Worm (Caenorhabditis elegans) whole organism, L4 larva: Measurements from ENCODE around the gene F31E3.2.

Experiments
- D1046.2 ChIP-seq: fragments of 200-800 bp; sonication (Bioruptor generic); IDR thresholded peaks from 2 replicates; pipeline ENCODE4 v1.3.6; 2022; ENCODE audit warnings: missing genetic modification characterization, missing compliant biosample characterization
- F49E8.2 ChIP-seq: sonication (generic microtip); optimal IDR thresholded peaks from 2 replicates; lab custom pipeline; 2016; ENCODE audit warnings: missing compliant biosample characterization, mild to moderate bottlenecking, missing genetic modification characterization, borderline replicate concordance
- T26A8.4 ChIP-seq: fragments of 200-800 bp; sonication (Bioruptor generic); IDR thresholded peaks from 2 replicates; pipeline ENCODE4 v1.3.6; 2022; ENCODE audit warnings: missing genetic modification characterization, missing compliant biosample characterization
- Y48G9A.11 ChIP-seq: fragments of 200-800 bp; sonication (Bioruptor generic); IDR thresholded peaks from 2 replicates; pipeline ENCODE4 v1.3.6; 2022; ENCODE audit warnings: missing genetic modification reagents, missing genetic modification characterization, missing compliant biosample characterization
- Y5F2A.4 ChIP-seq: fragments of 200-800 bp; sonication (Bioruptor generic); optimal IDR thresholded peaks from 2 replicates; lab custom pipeline; 2018; ENCODE audit warnings: mild to moderate bottlenecking, missing genetic modification characterization, missing compliant biosample characterization
- Y75B8A.6 ChIP-seq: fragments of 200-800 bp; sonication (Bioruptor generic); IDR thresholded peaks from 2 replicates; pipeline ENCODE4 v1.3.6; 2022; ENCODE audit warnings: missing genetic modification reagents, missing genetic modification characterization, missing compliant biosample characterization
- aha-1 ChIP-seq: fragments of 150-350 bp; peaks from one replicate; lab custom pipeline; 2014; ENCODE audit warnings: missing biosample characterization, missing genetic modification characterization
- ama-1 ChIP-seq: fragments of 150-350 bp; optimal IDR thresholded peaks from 2 replicates; lab custom pipeline; 2014; ENCODE audit warnings: inconsistent platforms, mixed read lengths
- arid-1 ChIP-seq: fragments of 200-800 bp; sonication (Bioruptor generic); conservative IDR thresholded peaks from 2 replicates; pipeline ENCODE4 v1.3.6; 2022; ENCODE audit warnings: missing genetic modification reagents, missing genetic modification characterization, missing compliant biosample characterization
- ceh-32 ChIP-seq: sonication (generic microtip); optimal IDR thresholded peaks from 2 replicates; lab custom pipeline; 2016; ENCODE audit warnings: mild to moderate bottlenecking, missing genetic modification characterization, missing compliant biosample characterization; ENCODE audit not compliant: poor library complexity
- dpl-1 ChIP-seq: fragments of 150-350 bp; optimal IDR thresholded peaks from 2 replicates; lab custom pipeline; 2014; ENCODE audit warnings: missing biosample characterization, missing genetic modification reagents, missing genetic modification characterization
- egl-27 ChIP-seq: sonication (generic microtip); optimal IDR thresholded peaks from 3 replicates; lab custom pipeline; 2017; ENCODE audit warnings: missing biosample characterization, missing genetic modification reagents, missing genetic modification characterization
- egl-43 ChIP-seq: fragments of 200-800 bp; sonication (Bioruptor generic); IDR thresholded peaks from 2 replicates; pipeline ENCODE4 v1.3.6; 2022; ENCODE audit warnings: missing genetic modification reagents, missing genetic modification characterization, missing compliant biosample characterization
- hif-1 ChIP-seq, 2 experiments: sonication (generic microtip); optimal IDR thresholded peaks; 2 replicates each; lab custom pipeline; 2016 to 2017; ENCODE audit warnings: missing compliant biosample characterization in 2 of 2, missing genetic modification characterization in 2 of 2, missing genetic modification reagents in 2 of 2, missing genotype in 2 of 2, mild to moderate bottlenecking in 1 of 2
- hlh-30 ChIP-seq: sonication (generic microtip); optimal IDR thresholded peaks from 2 replicates; lab custom pipeline; 2017; ENCODE audit warnings: antibody characterized with exemption, mild to moderate bottlenecking, missing genetic modification characterization, missing compliant biosample characterization; ENCODE audit not compliant: insufficient read depth
- lin-13 ChIP-seq: fragments of 150-350 bp; optimal IDR thresholded peaks from 2 replicates; lab custom pipeline; 2014; ENCODE audit warnings: missing biosample characterization, missing genetic modification reagents, missing genetic modification characterization
- lin-15B ChIP-seq: fragments of 150-350 bp; sonication (generic microtip); optimal IDR thresholded peaks from 3 replicates; lab custom pipeline; 2014; ENCODE audit warnings: missing biosample characterization, missing genetic modification characterization
- lin-38 ChIP-seq: fragments of 200-800 bp; sonication (Bioruptor generic); IDR thresholded peaks from 2 replicates; pipeline ENCODE4 v1.3.6; 2022; ENCODE audit warnings: missing genetic modification reagents, missing genetic modification characterization, missing compliant biosample characterization
- lsy-2 ChIP-seq, 2 experiments: fragments of 150-350 bp in 1 of 2; sonication (generic microtip) in 1 of 2; optimal IDR thresholded peaks; 2 replicates each; lab custom pipeline; 2014 to 2017; ENCODE audit warnings: missing biosample characterization in 2 of 2, missing genetic modification characterization in 2 of 2
- mdt-29 ChIP-seq: fragments of 200-800 bp; sonication (Bioruptor generic); IDR thresholded peaks from 2 replicates; pipeline ENCODE4 v1.3.6; 2022; ENCODE audit warnings: missing genetic modification reagents, missing genetic modification characterization, missing compliant biosample characterization
- mep-1 ChIP-seq: fragments of 150-350 bp; sonication (generic microtip); optimal IDR thresholded peaks from 3 replicates; lab custom pipeline; 2014; ENCODE audit warnings: missing biosample characterization, missing genetic modification characterization
- mxl-3 ChIP-seq: fragments of 200-800 bp; sonication (Bioruptor generic); optimal IDR thresholded peaks from 2 replicates; lab custom pipeline; 2018; ENCODE audit warnings: mild to moderate bottlenecking, missing genetic modification characterization, missing compliant biosample characterization
- nhr-102 ChIP-seq: sonication (generic microtip); optimal IDR thresholded peaks from 2 replicates; lab custom pipeline; 2016; ENCODE audit warnings: mild to moderate bottlenecking, missing genetic modification characterization, moderate library complexity, missing compliant biosample characterization
- nhr-111 ChIP-seq: fragments of 200-800 bp; sonication (Bioruptor generic); optimal IDR thresholded peaks from 2 replicates; lab custom pipeline; 2018; ENCODE audit warnings: mild to moderate bottlenecking, missing genetic modification characterization, missing compliant biosample characterization
- nhr-237 ChIP-seq: sonication (generic microtip); optimal IDR thresholded peaks from 2 replicates; lab custom pipeline; 2017; ENCODE audit warnings: missing biosample characterization, missing genetic modification characterization
- nhr-28 ChIP-seq: fragments of 150-350 bp; optimal IDR thresholded peaks from 2 replicates; lab custom pipeline; 2014; ENCODE audit warnings: missing biosample characterization, missing genetic modification characterization
- nhr-48 ChIP-seq: sonication (generic microtip); optimal IDR thresholded peaks from 2 replicates; lab custom pipeline; 2016; ENCODE audit warnings: mild to moderate bottlenecking, missing genetic modification characterization, missing compliant biosample characterization
- nhr-76 ChIP-seq: fragments of 150-350 bp; optimal IDR thresholded peaks from 2 replicates; lab custom pipeline; 2014; ENCODE audit warnings: missing biosample characterization, missing genetic modification characterization
- pha-4 ChIP-seq, 2 experiments: fragments of 150-350 bp in 1 of 2; fragments of 200-800 bp in 1 of 2; sonication (Bioruptor generic) in 1 of 2; IDR thresholded peaks in 1 of 2; optimal IDR thresholded peaks in 1 of 2; 2 replicates each; pipeline versions ENCODE4 v1.3.6 to Lab custom; 2014 to 2022; ENCODE audit warnings: missing genetic modification characterization in 2 of 2, missing genetic modification reagents in 2 of 2, missing biosample characterization in 1 of 2, missing compliant biosample characterization in 1 of 2
- rbr-2 ChIP-seq: sonication (generic microtip); optimal IDR thresholded peaks from 2 replicates; lab custom pipeline; 2016; ENCODE audit warnings: missing genotype, missing genetic modification characterization, missing compliant biosample characterization
- set-16 ChIP-seq: fragments of 200-800 bp; sonication (Bioruptor generic); IDR thresholded peaks from 2 replicates; pipeline ENCODE4 v1.3.6; 2022; ENCODE audit warnings: missing genetic modification reagents, missing genetic modification characterization, missing compliant biosample characterization
- snpc-1.2 ChIP-seq: fragments of 200-800 bp; sonication (Bioruptor generic); IDR thresholded peaks from 2 replicates; pipeline ENCODE4 v1.3.6; 2022; ENCODE audit warnings: missing genetic modification reagents, missing genetic modification characterization, missing compliant biosample characterization
- tag-97 ChIP-seq: fragments of 200-800 bp; sonication (Bioruptor generic); IDR thresholded peaks from 2 replicates; pipeline ENCODE4 v1.3.6; 2022; ENCODE audit warnings: missing genetic modification characterization, missing compliant biosample characterization
- unc-130 ChIP-seq: sonication (generic microtip); optimal IDR thresholded peaks from 2 replicates; lab custom pipeline; 2016; ENCODE audit warnings: missing genetic modification reagents, missing genetic modification characterization, missing compliant biosample characterization
- unc-62 ChIP-seq, 3 experiments: fragments of 150-350 bp in 1 of 3; sonication (generic microtip); optimal IDR thresholded peaks in 2 of 3; peaks in 1 of 3; 1 replicate in 1 of 3; 2 replicates in 2 of 3; lab custom pipeline; 2014 to 2017; ENCODE audit warnings: missing biosample characterization in 3 of 3, missing genetic modification characterization in 3 of 3, missing genetic modification reagents in 3 of 3, missing genotype in 1 of 3
- vab-7 ChIP-seq: fragments of 200-800 bp; sonication (Bioruptor generic); IDR thresholded peaks from 2 replicates; pipeline ENCODE4 v1.3.6; 2022; ENCODE audit warnings: missing genetic modification reagents, missing genetic modification characterization, missing compliant biosample characterization
- ztf-11 ChIP-seq: fragments of 150-350 bp; optimal IDR thresholded peaks from 2 replicates; lab custom pipeline; 2014; ENCODE audit warnings: missing biosample characterization, missing genetic modification characterization

The F31E3.2 gene

ce11 chrIII:6951435-6951834, 22.3 kb upstream of the F31E3.2 start:
- TF ChIP-seq mxl-3 (GFP tag; lab: Kevin White, UChicago) = no peak
- no peak for TF ChIP-seq egl-27 (tag; lab: Kevin White, UChicago)
- TF ChIP-seq vab-7 (GFP tag; lab: Robert Waterston, UW) = no peak
- TF ChIP-seq nhr-76 (tag; lab: Kevin White, UChicago) = no peak
- TF ChIP-seq lsy-2 (tag; optimal IDR thresholded peaks at IDR 0.05; lab: Kevin White, UChicago) = peak in 1 of 2 experiments; percentile 49
- TF ChIP-seq lin-15B = no peak
- no peak for TF ChIP-seq mdt-29 (GFP tag; lab: Robert Waterston, UW)
- TF ChIP-seq dpl-1 (GFP tag; lab: Kevin White, UChicago) = peak; percentile 31
- no peak for TF ChIP-seq Y75B8A.6 (GFP tag; lab: Robert Waterston, UW)
- no peak for TF ChIP-seq hif-1 (tag; optimal IDR thresholded peaks at IDR 0.05; lab: Kevin White, UChicago)
- no peak for TF ChIP-seq ceh-32 (tag; lab: Kevin White, UChicago)
- TF ChIP-seq rbr-2 (tag; lab: Kevin White, UChicago) = no peak
- no peak for TF ChIP-seq Y48G9A.11 (GFP tag; lab: Robert Waterston, UW)
- no peak for TF ChIP-seq unc-130 (GFP tag; lab: Kevin White, UChicago)
- TF ChIP-seq hlh-30 (tag; lab: Kevin White, UChicago) = peak; percentile 4
- TF ChIP-seq, all 104 proteins: peak for 3

ce11 chrIII:6953373-6953772, 20.4 kb upstream of the F31E3.2 start:
- peak; percentile 43; the same call in 1 of the 2 replicates for TF ChIP-seq set-16 (GFP tag; lab: Robert Waterston, UW)
- no peak for TF ChIP-seq nhr-237 (tag; lab: Kevin White, UChicago)

- no peak for TF ChIP-seq D1046.2 (GFP tag; lab: Robert Waterston, UW)
- TF ChIP-seq ztf-11 (tag; lab: Kevin White, UChicago) = no peak
- no peak for TF ChIP-seq nhr-237 (tag; lab: Kevin White, UChicago)
- no peak for TF ChIP-seq nhr-28 (tag; lab: Kevin White, UChicago)
- TF ChIP-seq nhr-111 (GFP tag; lab: Kevin White, UChicago) = no peak
- peak; percentile 95 for TF ChIP-seq aha-1 (tag; lab: Kevin White, UChicago)
- peak in 1 of 2 experiments; percentile 85 for TF ChIP-seq unc-62 (GFP tag; optimal IDR thresholded peaks at IDR 0.05 in 1 of 2; lab: Kevin White, UChicago)
- no peak for TF ChIP-seq unc-62 (tag; optimal IDR thresholded peaks at IDR 0.05; lab: Kevin White, UChicago)
Measured at ce11 chrIII:6953978-6954377, 19.8 kb upstream of the F31E3.2 start.

ce11 chrIII:6955766-6956165, 18.0 kb upstream of the F31E3.2 start:
- peak in 1 of 2 experiments; percentile 95 for TF ChIP-seq unc-62 (GFP tag; optimal IDR thresholded peaks at IDR 0.05 in 1 of 2; lab: Kevin White, UChicago)
- no peak for TF ChIP-seq unc-62 (tag; optimal IDR thresholded peaks at IDR 0.05; lab: Kevin White, UChicago)
- no peak for TF ChIP-seq F49E8.2

ce11 chrIII:6958674-6959241, 15.0 kb upstream of the F31E3.2 start:
- TF ChIP-seq Y75B8A.6 (GFP tag; lab: Robert Waterston, UW) (0 out of 2 replicates have a peak, but pooled peaks have one; percentile 28), set-16 (GFP tag; lab: Robert Waterston, UW) (no peak), ztf-11 (tag; lab: Kevin White, UChicago) (no peak), lsy-2 (tag; optimal IDR thresholded peaks at IDR 0.05; lab: Kevin White, UChicago) (peak in 1 of 2 experiments; percentile 1), snpc-1.2 (GFP tag; lab: Robert Waterston, UW) (no peak), tag-97 (GFP tag; lab: Robert Waterston, UW) (no peak), lin-38 (GFP tag; lab: Robert Waterston, UW) (peak; percentile 44; the same call in 1 of the 2 replicates), ceh-32 (tag; lab: Kevin White, UChicago) (no peak), nhr-48 (tag; lab: Kevin White, UChicago) (no peak), nhr-102 (tag; lab: Kevin White, UChicago) (peak; percentile 31), pha-4 (GFP tag; IDR thresholded peaks at IDR 0.05; lab: Robert Waterston, UW) (peak; percentile 53; the same call in 1 of the 2 replicates), pha-4 (tag; optimal IDR thresholded peaks at IDR 0.05; lab: Kevin White, UChicago) (no peak), F49E8.2 (peak; percentile 43), aha-1 (tag; lab: Kevin White, UChicago) (peak; percentile 9), T26A8.4 (GFP tag; lab: Robert Waterston, UW) (0 out of 2 replicates have a peak, but pooled peaks have one; percentile 6), Y48G9A.11 (GFP tag; lab: Robert Waterston, UW) (0 out of 2 replicates have a peak, but pooled peaks have one; percentile 39), egl-43 (GFP tag; lab: Robert Waterston, UW) (no peak), ama-1 (lab: Kevin White, UChicago) (peak; percentile 18), arid-1 (GFP tag; lab: Robert Waterston, UW) (peak; percentile 37; the same call in 1 of the 2 replicates), Y5F2A.4 (no peak), lin-13 (GFP tag; lab: Kevin White, UChicago) (peak; percentile 3), mep-1 (tag; lab: Kevin White, UChicago) (peak; percentile 37)
